Fruit fly (Drosophila melanogaster): ENCODE measurements around the gene CG15317.

CG15317 gene

dm6 chrX:9578696-9579509 lies 22.6 kb upstream of the CG15317 start (continued):
- TF ChIP-seq her (GFP tag; optimal IDR thresholded peaks at IDR 0.05) = peak; percentile 96
- TF ChIP-seq CG17912 (GFP tag; optimal IDR thresholded peaks at IDR 0.05) = peak; percentile 58
- peak; percentile 98 for TF ChIP-seq CG2678 (tag; optimal IDR thresholded peaks at IDR 0.05)
- peak; percentile 98 for TF ChIP-seq CG8924 (tag; optimal IDR thresholded peaks at IDR 0.05)
- no peak for TF ChIP-seq Dp (GFP tag; optimal IDR thresholded peaks at IDR 0.05)
- no peak for TF ChIP-seq CG13287 (GFP tag; IDR thresholded peaks at IDR 0.05; ENCODE audit: partially characterized antibody)
- peak; percentile 41 for TF ChIP-seq abd-A (tag; optimal IDR thresholded peaks at IDR 0.05)
- peak; percentile 98 for TF ChIP-seq CG30403 (GFP tag; optimal IDR thresholded peaks at IDR 0.05)
- TF ChIP-seq ssp (GFP tag; IDR thresholded peaks at IDR 0.05) = peak; percentile 94
- TF ChIP-seq luna (GFP tag; optimal IDR thresholded peaks at IDR 0.05) = peak; percentile 86
- TF ChIP-seq CG7839 (tag; optimal IDR thresholded peaks at IDR 0.05) = peak; percentile 98
- peak; percentile 48 for TF ChIP-seq Dref (GFP tag; IDR thresholded peaks at IDR 0.05)
- peak; percentile 96 for TF ChIP-seq CG11695 (GFP tag; IDR thresholded peaks at IDR 0.05)
- TF ChIP-seq peb (GFP tag; IDR thresholded peaks at IDR 0.05) = peak; percentile 98
- TF ChIP-seq fd96Cb (tag; optimal IDR thresholded peaks at IDR 0.05) = peak; percentile 99
- peak; percentile 97 for TF ChIP-seq Atf6 (GFP tag; IDR thresholded peaks at IDR 0.05)
- peak; percentile 93 for TF ChIP-seq CG17385 (GFP tag; optimal IDR thresholded peaks at IDR 0.05)
- peak; percentile 94 for TF ChIP-seq Ravus (GFP tag; IDR thresholded peaks at IDR 0.05)
- peak; percentile 98 for TF ChIP-seq CG11093 (GFP tag; IDR thresholded peaks at IDR 0.05)
- TF ChIP-seq wor (GFP tag; IDR thresholded peaks at IDR 0.05) = peak; percentile 98
- no peak for TF ChIP-seq Tbp (GFP tag; optimal IDR thresholded peaks at IDR 0.05)
- peak; percentile 76 for TF ChIP-seq Sry-δ (GFP tag; optimal IDR thresholded peaks at IDR 0.05)
- peak; percentile 97 for TF ChIP-seq CG14710 (tag; optimal IDR thresholded peaks at IDR 0.05)
- TF ChIP-seq crc (GFP tag; optimal IDR thresholded peaks at IDR 0.05) = peak; percentile 97
- peak; percentile 98 for TF ChIP-seq rib (GFP tag; IDR thresholded peaks at IDR 0.05)
- peak; percentile 96 for TF ChIP-seq caup (GFP tag; optimal IDR thresholded peaks at IDR 0.05; ENCODE audit: severe bottlenecking)
- peak; percentile 99 for TF ChIP-seq gt (GFP tag; IDR thresholded peaks at IDR 0.05)
- TF ChIP-seq CG1024 (GFP tag; IDR thresholded peaks at IDR 0.05) = peak; percentile 96
- peak; percentile 92 for TF ChIP-seq Adf1 (GFP tag; IDR thresholded peaks at IDR 0.05)
- TF ChIP-seq gsb-n (tag; optimal IDR thresholded peaks at IDR 0.05) = peak; percentile 98
- peak; percentile 98 for TF ChIP-seq sob (GFP tag; IDR thresholded peaks at IDR 0.05)
- TF ChIP-seq pan (optimal IDR thresholded peaks at IDR 0.05) = no peak
- peak in 1 of 2 experiments; percentile 98 for TF ChIP-seq pan (GFP tag; optimal IDR thresholded peaks at IDR 0.05 in 1 of 2, IDR thresholded peaks at IDR 0.05 in 1 of 2)
- TF ChIP-seq Dfd (GFP tag; optimal IDR thresholded peaks at IDR 0.05) = no peak
- peak; percentile 98 for TF ChIP-seq slp2 (GFP tag; optimal IDR thresholded peaks at IDR 0.05)
- peak; percentile 90 for TF ChIP-seq CG5180 (GFP tag; optimal IDR thresholded peaks at IDR 0.05)
- TF ChIP-seq CG17328 (GFP tag; IDR thresholded peaks at IDR 0.05) = peak; percentile 99
- peak; percentile 98 for TF ChIP-seq shn (GFP tag; optimal IDR thresholded peaks at IDR 0.05)
- TF ChIP-seq pum (GFP tag; optimal IDR thresholded peaks at IDR 0.05) = peak; percentile 99
- peak; percentile 85 for TF ChIP-seq CkIIα-i1 (GFP tag; IDR thresholded peaks at IDR 0.05)
- TF ChIP-seq Dbx (GFP tag; IDR thresholded peaks at IDR 0.05) = peak; percentile 98
- peak; percentile 95 for TF ChIP-seq psq (GFP tag; optimal IDR thresholded peaks at IDR 0.05)
- peak; percentile 99 for TF ChIP-seq lmd (GFP tag; IDR thresholded peaks at IDR 0.05)
- TF ChIP-seq CG1792 (GFP tag; optimal IDR thresholded peaks at IDR 0.05) = peak; percentile 97
- peak; percentile 94 for TF ChIP-seq Lim3 (GFP tag; IDR thresholded peaks at IDR 0.05)
- peak; percentile 95 for TF ChIP-seq tap (tag; optimal IDR thresholded peaks at IDR 0.05)
- TF ChIP-seq zfh1 (GFP tag; IDR thresholded peaks at IDR 0.05) = peak; percentile 100
- TF ChIP-seq Max (GFP tag; optimal IDR thresholded peaks at IDR 0.05) = peak; percentile 94
- TF ChIP-seq CG13123 (GFP tag; optimal IDR thresholded peaks at IDR 0.05) = peak; percentile 98
- TF ChIP-seq NK7.1 (GFP tag; optimal IDR thresholded peaks at IDR 0.05) = peak; percentile 96
- TF ChIP-seq Ets65A (GFP tag) = peak; percentile 100

All from whole organism, embryonic.